Worm (Caenorhabditis elegans): ENCODE data around the gene K06B4.4.
"Not testable (repeated sequence)": the region's sequence is repeated elsewhere in the genome, so short reads cannot be mapped to it uniquely, and the experiment has no call there.

Gene K06B4.4

DNA sequence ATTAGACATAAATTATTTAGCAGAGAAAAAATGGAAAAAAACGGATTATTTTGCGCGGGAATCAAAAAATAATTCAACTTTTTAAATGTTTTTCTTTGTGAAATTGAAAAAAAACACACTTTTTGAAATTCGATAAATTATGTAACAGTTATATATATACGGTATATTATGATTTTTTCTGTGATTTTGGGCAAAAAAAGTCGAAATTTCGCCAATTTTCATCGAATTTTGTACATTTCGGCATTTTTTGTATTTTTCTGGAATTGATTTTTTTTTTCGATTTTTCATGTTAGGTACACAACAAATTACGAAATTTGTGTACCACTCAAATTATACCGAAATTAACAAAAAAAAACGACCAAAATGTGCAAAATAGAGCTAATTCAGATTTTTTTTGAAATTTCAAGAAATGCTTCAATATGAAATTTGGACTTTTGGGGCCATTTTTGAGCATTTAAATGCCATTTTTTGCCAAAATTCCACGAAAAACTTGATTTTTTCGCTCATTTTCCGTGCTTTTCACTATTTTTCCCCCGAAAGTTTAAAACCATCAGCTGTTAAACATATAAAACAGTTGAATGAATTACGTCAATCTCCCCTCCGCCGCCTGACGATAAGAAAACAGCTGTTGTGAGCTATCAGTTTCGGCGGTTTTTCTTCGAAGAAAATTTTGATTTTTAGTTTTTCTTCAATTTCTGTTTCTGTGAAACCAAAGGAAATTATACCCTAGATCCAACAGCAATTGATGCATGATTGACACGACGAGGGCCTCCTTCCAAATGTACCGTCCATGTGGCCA, 10.5 kb upstream of the K06B4.4 start:
- TF ChIP-seq tab-1 (GFP tag; IDR thresholded peaks at IDR 0.05) (no peak), ref-1 (GFP tag; conservative IDR thresholded peaks at IDR 0.05) (no peak), ztf-29 (GFP tag; IDR thresholded peaks at IDR 0.05) (no peak), klf-2 (GFP tag; conservative IDR thresholded peaks at IDR 0.05) (no peak), cog-1 (tag; optimal IDR thresholded peaks at IDR 0.05) (no peak), flt-1 (GFP tag; IDR thresholded peaks at IDR 0.05) (no peak), T22C8.4 (GFP tag; IDR thresholded peaks at IDR 0.05) (no peak), ztf-23 (GFP tag; IDR thresholded peaks at IDR 0.05) (no peak), med-1 (GFP tag; optimal IDR thresholded peaks at IDR 0.05; ENCODE audit: insufficient read depth) (no peak)

DNA sequence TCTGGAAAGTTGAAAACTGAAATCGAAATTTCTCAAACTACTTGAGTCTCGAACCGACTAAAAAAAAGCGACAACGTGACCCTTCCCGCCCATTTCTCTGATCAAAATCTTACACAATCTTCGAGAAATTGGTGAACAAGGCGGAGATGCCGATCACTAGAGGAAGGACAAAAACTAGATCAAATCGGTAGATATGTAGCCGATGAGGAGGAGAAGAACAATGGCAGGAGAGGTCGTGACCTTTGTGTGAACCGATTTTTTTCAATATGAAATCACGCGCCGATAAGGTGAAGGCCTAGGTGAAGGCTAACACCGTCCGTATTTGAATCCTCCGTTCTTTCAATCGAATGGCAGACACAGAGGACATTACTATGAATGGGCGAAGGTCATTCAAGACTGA, 8.0 kb upstream of the K06B4.4 start:
- TF ChIP-seq klf-2 (GFP tag; conservative IDR thresholded peaks at IDR 0.05) = no peak
- TF ChIP-seq ztf-29 (GFP tag; IDR thresholded peaks at IDR 0.05) = no peak
- no peak for TF ChIP-seq cog-1 (tag; optimal IDR thresholded peaks at IDR 0.05)
- no peak for TF ChIP-seq ztf-23 (GFP tag; IDR thresholded peaks at IDR 0.05)
- no peak for TF ChIP-seq med-1 (GFP tag; optimal IDR thresholded peaks at IDR 0.05; ENCODE audit: insufficient read depth)
- TF ChIP-seq flt-1 (GFP tag; IDR thresholded peaks at IDR 0.05) = no peak
- TF ChIP-seq tab-1 (GFP tag; IDR thresholded peaks at IDR 0.05) = no peak
- TF ChIP-seq T22C8.4 (GFP tag; IDR thresholded peaks at IDR 0.05) = no peak
- TF ChIP-seq ref-1 (GFP tag; conservative IDR thresholded peaks at IDR 0.05) = no peak

DNA sequence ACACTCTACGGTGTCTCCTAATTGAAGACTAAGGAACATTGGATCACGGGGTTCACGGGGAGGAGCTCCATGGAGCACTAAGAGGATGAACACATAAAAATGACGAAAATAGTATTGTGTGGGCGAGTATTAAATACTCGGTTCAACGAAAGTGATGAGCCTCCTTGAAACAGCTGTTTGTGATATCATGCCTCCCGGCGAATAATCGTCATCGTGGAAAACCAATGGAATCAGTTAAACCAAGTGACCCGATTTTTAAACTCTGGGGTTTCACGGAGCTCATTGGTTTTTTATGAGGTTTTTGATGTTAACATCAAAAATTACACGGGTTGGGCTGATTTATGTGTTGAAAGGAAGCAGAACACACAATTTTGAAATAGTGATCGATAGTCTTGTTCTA, 7.4 kb upstream of the K06B4.4 start:
- TF ChIP-seq ztf-29 (GFP tag; IDR thresholded peaks at IDR 0.05) (no peak), ref-1 (GFP tag; conservative IDR thresholded peaks at IDR 0.05) (no peak), flt-1 (GFP tag; IDR thresholded peaks at IDR 0.05) (no peak), cog-1 (tag; optimal IDR thresholded peaks at IDR 0.05) (no peak), T22C8.4 (GFP tag; IDR thresholded peaks at IDR 0.05) (no peak), klf-2 (GFP tag; conservative IDR thresholded peaks at IDR 0.05) (no peak), tab-1 (GFP tag; IDR thresholded peaks at IDR 0.05) (no peak), med-1 (GFP tag; optimal IDR thresholded peaks at IDR 0.05; ENCODE audit: insufficient read depth) (no peak), ztf-23 (GFP tag; IDR thresholded peaks at IDR 0.05) (no peak)

DNA sequence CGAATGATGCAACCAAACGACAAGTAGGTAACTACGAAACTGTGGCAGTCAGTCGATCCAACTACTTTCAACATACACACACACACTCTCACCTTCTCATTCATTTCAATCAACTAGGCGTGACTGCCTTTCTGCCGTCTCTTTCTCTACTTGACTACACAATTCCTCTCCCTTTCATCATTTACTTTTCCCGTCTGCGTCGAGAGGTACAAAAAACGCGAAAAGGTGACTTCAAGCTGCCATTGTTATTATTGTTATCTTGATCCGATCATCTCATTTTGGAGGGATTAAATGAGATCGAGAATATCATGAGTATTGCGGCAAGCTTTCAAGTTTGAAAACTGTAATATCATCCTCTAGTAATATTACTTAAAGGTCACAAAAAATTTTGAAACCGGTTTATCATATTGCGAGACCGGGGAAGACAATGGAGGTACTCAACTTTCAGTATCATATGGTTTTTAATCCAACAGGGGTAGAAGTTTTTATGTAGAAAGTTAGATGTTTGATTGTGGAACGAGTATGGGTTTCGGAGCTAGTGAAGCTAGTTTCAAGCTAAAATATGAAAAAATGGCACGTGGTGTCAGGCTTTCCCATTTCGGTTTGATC, 4.8 kb upstream of the K06B4.4 start:
- TF ChIP-seq med-1 (GFP tag; optimal IDR thresholded peaks at IDR 0.05; ENCODE audit: insufficient read depth) = no peak
- no peak for TF ChIP-seq klf-2 (GFP tag; conservative IDR thresholded peaks at IDR 0.05)
- TF ChIP-seq T22C8.4 (GFP tag; IDR thresholded peaks at IDR 0.05) = no peak
- no peak for TF ChIP-seq ztf-23 (GFP tag; IDR thresholded peaks at IDR 0.05)
- TF ChIP-seq ztf-29 (GFP tag; IDR thresholded peaks at IDR 0.05) = no peak
- no peak for TF ChIP-seq cog-1 (tag; optimal IDR thresholded peaks at IDR 0.05)
- no peak for TF ChIP-seq ref-1 (GFP tag; conservative IDR thresholded peaks at IDR 0.05)
- TF ChIP-seq flt-1 (GFP tag; IDR thresholded peaks at IDR 0.05) = no peak
- no peak for TF ChIP-seq tab-1 (GFP tag; IDR thresholded peaks at IDR 0.05)

DNA sequence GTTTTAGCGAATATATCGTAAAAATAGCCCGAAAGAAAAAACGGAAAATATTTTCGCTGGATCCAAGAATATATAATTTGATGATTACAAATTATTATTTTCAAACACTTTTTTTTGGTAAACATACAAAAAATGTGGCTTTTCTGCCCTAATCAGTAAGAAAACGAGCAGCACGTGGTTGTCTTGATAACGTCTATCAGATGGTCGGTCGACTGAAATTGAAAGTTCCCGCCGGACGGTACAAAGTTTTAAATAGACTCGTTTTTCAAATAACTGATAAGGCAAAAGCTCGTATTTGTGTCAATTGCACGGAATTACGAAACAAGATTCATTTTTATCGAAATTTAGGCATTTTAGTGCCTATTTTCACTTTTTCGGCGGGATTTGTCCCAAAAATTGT, 2.3 kb upstream of the K06B4.4 start:
- TF ChIP-seq flt-1 (GFP tag; IDR thresholded peaks at IDR 0.05) (no peak), klf-2 (GFP tag; conservative IDR thresholded peaks at IDR 0.05) (no peak), med-1 (GFP tag; optimal IDR thresholded peaks at IDR 0.05; ENCODE audit: insufficient read depth) (no peak), cog-1 (tag; optimal IDR thresholded peaks at IDR 0.05) (no peak), ztf-23 (GFP tag; IDR thresholded peaks at IDR 0.05) (no peak), T22C8.4 (GFP tag; IDR thresholded peaks at IDR 0.05) (no peak), tab-1 (GFP tag; IDR thresholded peaks at IDR 0.05) (no peak), ztf-29 (GFP tag; IDR thresholded peaks at IDR 0.05) (no peak), ref-1 (GFP tag; conservative IDR thresholded peaks at IDR 0.05) (no peak)

DNA sequence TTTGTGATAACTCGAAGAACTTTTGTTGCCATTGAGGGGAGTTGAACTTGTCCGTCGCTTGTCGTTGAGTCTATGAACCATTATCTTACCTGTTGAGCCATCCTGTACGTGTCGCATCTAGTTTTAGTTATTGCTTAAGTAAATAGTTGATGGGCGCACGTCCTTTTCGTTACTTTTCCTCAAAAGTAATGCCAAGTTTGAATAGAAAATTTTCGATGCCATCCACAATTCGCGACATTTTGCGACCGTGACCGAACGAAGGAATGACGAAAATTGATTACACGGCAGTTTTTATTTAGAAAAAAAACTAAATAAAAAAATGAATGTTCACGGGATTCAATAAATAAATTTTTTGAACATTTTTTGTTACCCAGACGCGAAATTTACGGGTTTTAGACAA, 770 bp upstream of the K06B4.4 start, which contains the start of gene F53E4.1:
TSS of gene F53E4.1 (minus strand) at position 101 of the 400 bp plus-strand sequence.
- not testable (repeated sequence) for TF ChIP-seq flt-1, ztf-23, ztf-29 (GFP tag; IDR thresholded peaks at IDR 0.05)

DNA sequence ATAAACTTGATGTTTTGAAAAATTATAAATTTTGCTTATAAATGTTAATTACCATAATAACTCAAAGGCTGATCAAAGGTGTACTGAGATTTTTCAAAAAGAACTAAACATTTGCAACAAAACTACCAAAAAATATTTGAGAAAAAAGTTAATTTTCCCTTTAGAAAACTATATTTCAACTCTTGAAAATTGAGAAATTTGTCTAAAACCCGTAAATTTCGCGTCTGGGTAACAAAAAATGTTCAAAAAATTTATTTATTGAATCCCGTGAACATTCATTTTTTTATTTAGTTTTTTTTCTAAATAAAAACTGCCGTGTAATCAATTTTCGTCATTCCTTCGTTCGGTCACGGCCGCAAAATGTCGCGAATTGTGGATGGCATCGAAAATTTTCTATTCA, 1.2 kb downstream of the K06B4.4 start, which contains the start of gene K06B4.15:
TSS of gene K06B4.15 (plus strand) at position 301 of the 400 bp plus-strand sequence.
- TF ChIP-seq cog-1 (tag; optimal IDR thresholded peaks at IDR 0.05); tab-1 (GFP tag; IDR thresholded peaks at IDR 0.05); ztf-29 (GFP tag; IDR thresholded peaks at IDR 0.05): not testable (repeated sequence)

DNA sequence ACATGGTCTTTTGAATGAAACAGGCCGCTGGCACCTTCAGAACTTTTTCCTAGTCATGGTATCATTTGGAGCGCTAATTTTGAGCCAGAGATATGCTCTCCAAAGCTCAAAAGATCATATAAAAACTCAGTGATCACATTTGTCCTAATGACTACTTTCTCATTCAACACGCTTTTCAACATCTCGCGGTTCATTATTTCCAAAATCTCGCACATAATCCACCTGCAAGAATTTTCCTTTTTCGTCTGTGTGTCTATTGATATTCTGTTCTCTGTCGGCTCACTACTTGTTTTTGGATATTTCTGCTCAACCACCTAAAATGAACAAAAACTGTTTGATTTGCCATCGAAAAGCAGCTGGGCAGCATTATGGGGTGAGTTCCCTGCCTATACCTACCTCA, 4.7 kb downstream of the K06B4.4 start, which contains the start of gene nhr-51:
TSS of gene nhr-51 (plus strand) at position 301 of the 400 bp plus-strand sequence.
- TF ChIP-seq T22C8.4 (GFP tag; IDR thresholded peaks at IDR 0.05) = no peak
- no peak for TF ChIP-seq flt-1 (GFP tag; IDR thresholded peaks at IDR 0.05)
- no peak for TF ChIP-seq ref-1 (GFP tag; conservative IDR thresholded peaks at IDR 0.05)
- TF ChIP-seq med-1 (GFP tag; optimal IDR thresholded peaks at IDR 0.05; ENCODE audit: insufficient read depth) = no peak
- TF ChIP-seq tab-1 (GFP tag; IDR thresholded peaks at IDR 0.05) = no peak
- TF ChIP-seq ztf-29 (GFP tag; IDR thresholded peaks at IDR 0.05) = no peak
- TF ChIP-seq klf-2 (GFP tag; conservative IDR thresholded peaks at IDR 0.05) = no peak
- no peak for TF ChIP-seq cog-1 (tag; optimal IDR thresholded peaks at IDR 0.05)
- no peak for TF ChIP-seq ztf-23 (GFP tag; IDR thresholded peaks at IDR 0.05)

DNA sequence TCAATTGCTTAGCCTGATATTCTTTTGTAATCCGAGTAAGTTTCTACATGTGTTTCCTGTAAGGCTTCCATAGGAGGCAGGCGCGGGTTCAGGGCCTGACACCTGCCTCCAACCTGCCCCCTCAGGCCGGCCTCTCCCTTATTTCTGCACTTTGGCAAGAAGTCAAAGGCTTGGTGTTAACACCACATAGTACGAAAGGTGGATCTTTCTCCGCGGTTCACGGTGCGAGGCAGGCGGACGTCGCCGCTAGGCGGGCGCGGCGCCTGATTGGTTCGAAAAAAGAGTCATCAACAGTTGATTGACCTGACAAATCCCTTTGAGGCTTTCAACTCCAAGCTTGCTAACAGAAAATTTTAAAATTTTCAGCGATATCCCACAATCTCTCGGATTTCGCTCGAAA, 5.9 kb downstream of the K06B4.4 start:
- TF ChIP-seq tab-1 (GFP tag; IDR thresholded peaks at IDR 0.05) (0 out of 2 replicates have a peak, but pooled peaks have one; percentile 22), T22C8.4 (GFP tag; IDR thresholded peaks at IDR 0.05) (no peak), med-1 (GFP tag; optimal IDR thresholded peaks at IDR 0.05; ENCODE audit: insufficient read depth) (no peak)
